Fruit fly (Drosophila melanogaster) whole organism, embryonic: ENCODE measurements around the gene frj.
A peak's percentile ranks its signal among the peaks of the same experiment; 100 is the strongest.

ENCODE experiments used
- B-H2 ChIP-seq: fragments of 200-800 bp; sonication (Bioruptor generic); optimal IDR thresholded peaks from 2 replicates; lab custom pipeline; 2018; ENCODE audit warnings: missing biosample characterization, mild to moderate bottlenecking, missing genetic modification characterization
- CG10959 ChIP-seq: fragments of 200-800 bp; sonication (Bioruptor generic); IDR thresholded peaks from 2 replicates; pipeline ENCODE4 v1.3.6; 2022; ENCODE audit warnings: missing biosample characterization, missing genetic modification characterization
- CG1529 ChIP-seq: fragments of 200-800 bp; sonication (Bioruptor generic); optimal IDR thresholded peaks from 3 replicates; lab custom pipeline; 2018; ENCODE audit warnings: missing biosample characterization, missing genetic modification characterization
- CG15601 ChIP-seq: fragments of 200-800 bp; sonication (Bioruptor generic); optimal IDR thresholded peaks from 3 replicates; lab custom pipeline; 2019; ENCODE audit warnings: missing biosample characterization, mild to moderate bottlenecking, missing genetic modification characterization, moderate library complexity
- CG16863 ChIP-seq: fragments of 200-800 bp; sonication (Bioruptor generic); optimal IDR thresholded peaks from 3 replicates; lab custom pipeline; 2016; ENCODE audit warnings: missing biosample characterization, missing genetic modification characterization
- CG17328 ChIP-seq: fragments of 200-800 bp; sonication (Bioruptor generic); IDR thresholded peaks from 2 replicates; pipeline ENCODE4 v1.3.6; 2022; ENCODE audit warnings: missing biosample characterization, missing genetic modification characterization
- CG17802 ChIP-seq: fragments of 200-800 bp; sonication (Bioruptor generic); optimal IDR thresholded peaks from 2 replicates; lab custom pipeline; 2018; ENCODE audit warnings: missing biosample characterization, mild to moderate bottlenecking, missing genetic modification characterization, moderate library complexity
- CG2889 ChIP-seq: fragments of 200-800 bp; sonication (Bioruptor generic); IDR thresholded peaks from 3 replicates; pipeline ENCODE4 v1.3.6; 2022; ENCODE audit warnings: missing biosample characterization, missing genetic modification characterization
- CG30020 ChIP-seq: fragments of 200-800 bp; optimal IDR thresholded peaks from 2 replicates; lab custom pipeline; 2019; ENCODE audit warnings: missing biosample characterization, mild to moderate bottlenecking, missing genetic modification characterization, moderate library complexity
- CG34422 ChIP-seq: fragments of 200-800 bp; sonication (Bioruptor generic); IDR thresholded peaks from 3 replicates; pipeline ENCODE4 v1.3.6; 2022; ENCODE audit warnings: missing biosample characterization, missing genetic modification characterization
- CG4424 ChIP-seq: fragments of 200-800 bp; sonication (Bioruptor generic); optimal IDR thresholded peaks from 3 replicates; lab custom pipeline; 2016; ENCODE audit warnings: missing biosample characterization, missing genetic modification characterization
- CG6689 ChIP-seq: fragments of 200-800 bp; sonication (Bioruptor generic); IDR thresholded peaks from 2 replicates; pipeline ENCODE4 v1.3.6; 2022; ENCODE audit warnings: missing biosample characterization, missing genetic modification characterization
- CG6765 ChIP-seq: fragments of 200-800 bp; sonication (Bioruptor generic); optimal IDR thresholded peaks from 3 replicates; lab custom pipeline; 2017; ENCODE audit warnings: missing biosample characterization, mild to moderate bottlenecking, missing genetic modification characterization
- CG8359 ChIP-seq: fragments of 200-800 bp; sonication (Bioruptor generic); optimal IDR thresholded peaks from 2 replicates; lab custom pipeline; 2017; ENCODE audit warnings: missing biosample characterization, mild to moderate bottlenecking, missing genetic modification characterization, borderline replicate concordance
- CG9215 ChIP-seq: fragments of 200-800 bp; sonication (Bioruptor generic); IDR thresholded peaks from 2 replicates; pipeline ENCODE4 v1.3.6; 2022; ENCODE audit warnings: missing biosample characterization, missing genetic modification characterization
- CoRest ChIP-seq: fragments of 200-800 bp; sonication (Bioruptor generic); optimal IDR thresholded peaks from 3 replicates; lab custom pipeline; 2018; ENCODE audit warnings: missing biosample characterization, mild to moderate bottlenecking, missing genetic modification characterization, moderate library complexity
- Dad ChIP-seq: fragments of 200-800 bp; sonication (Bioruptor generic); optimal IDR thresholded peaks from 3 replicates; lab custom pipeline; 2016; ENCODE audit warnings: missing biosample characterization, missing genetic modification characterization
- Dek ChIP-seq: fragments of 200-800 bp; sonication (Bioruptor generic); optimal IDR thresholded peaks from 3 replicates; lab custom pipeline; 2019; ENCODE audit warnings: missing biosample characterization, mild to moderate bottlenecking, missing genetic modification characterization, moderate library complexity
- Dfd ChIP-seq, 2 experiments: fragments of >200 bp; optimal IDR thresholded peaks; 2 replicates each; lab custom pipeline; 2017; ENCODE audit warnings: missing biosample characterization in 2 of 2, missing genetic modification characterization in 2 of 2
- Dip3 ChIP-seq: fragments of 200-800 bp; sonication (Bioruptor generic); optimal IDR thresholded peaks from 3 replicates; lab custom pipeline; 2016; ENCODE audit warnings: missing biosample characterization, missing genetic modification characterization
- Dref ChIP-seq: fragments of 200-800 bp; sonication (Bioruptor generic); IDR thresholded peaks from 2 replicates; pipeline ENCODE4 v1.3.6; 2022; ENCODE audit warnings: missing biosample characterization, missing genetic modification characterization
- Elba2 ChIP-seq: fragments of 200-800 bp; sonication (Bioruptor generic); optimal IDR thresholded peaks from 3 replicates; lab custom pipeline; 2016; ENCODE audit warnings: missing biosample characterization, missing genetic modification characterization
- Ets65A ChIP-seq: fragments of 200-800 bp; sonication (Bioruptor generic); peaks from one replicate; lab custom pipeline; 2016; ENCODE audit warnings: missing biosample characterization, missing genetic modification characterization
- HLH3B ChIP-seq: fragments of 200-800 bp; sonication (Bioruptor generic); IDR thresholded peaks from 2 replicates; pipeline ENCODE4 v1.3.6; 2022; ENCODE audit warnings: missing biosample characterization, missing genetic modification characterization
- HmgZ ChIP-seq: fragments of 200-800 bp; sonication (Bioruptor generic); optimal IDR thresholded peaks from 2 replicates; lab custom pipeline; 2018; ENCODE audit warnings: missing biosample characterization, mild to moderate bottlenecking, missing genetic modification characterization
- Hsf ChIP-seq: fragments of 200-800 bp; sonication (Bioruptor generic); optimal IDR thresholded peaks from 3 replicates; lab custom pipeline; 2016; ENCODE audit warnings: missing biosample characterization, missing genetic modification characterization
- Max ChIP-seq: fragments of 200-800 bp; sonication (Bioruptor generic); optimal IDR thresholded peaks from 2 replicates; lab custom pipeline; 2016; ENCODE audit warnings: missing biosample characterization, mild to moderate bottlenecking, missing genetic modification characterization
- NC2α ChIP-seq: fragments of 200-800 bp; sonication (Bioruptor generic); optimal IDR thresholded peaks from 2 replicates; lab custom pipeline; 2016; ENCODE audit warnings: missing biosample characterization, missing genetic modification characterization
- NFAT ChIP-seq: fragments of 200-800 bp; sonication (Bioruptor generic); IDR thresholded peaks from 2 replicates; pipeline ENCODE4 v1.3.6; 2022; ENCODE audit warnings: missing biosample characterization, missing genetic modification characterization
- Nf-YB ChIP-seq: fragments of 200-800 bp; sonication (Bioruptor generic); optimal IDR thresholded peaks from 3 replicates; lab custom pipeline; 2019; ENCODE audit warnings: missing biosample characterization, mild to moderate bottlenecking, missing genetic modification characterization, moderate library complexity
- Oaz ChIP-seq: fragments of 200-800 bp; sonication (Bioruptor generic); IDR thresholded peaks from 2 replicates; pipeline ENCODE4 v1.3.6; 2022; ENCODE audit warnings: missing biosample characterization, missing genetic modification characterization
- Tbp ChIP-seq: fragments of >200 bp; optimal IDR thresholded peaks from 2 replicates; lab custom pipeline; 2018; ENCODE audit warnings: missing biosample characterization, missing genetic modification characterization
- ara ChIP-seq: fragments of 200-800 bp; sonication (Bioruptor generic); IDR thresholded peaks from 2 replicates; pipeline ENCODE4 v1.3.6; 2022; ENCODE audit warnings: missing biosample characterization, missing genetic modification characterization
- bbx ChIP-seq: fragments of 200-800 bp; sonication (Bioruptor generic); IDR thresholded peaks from 2 replicates; pipeline ENCODE4 v1.3.6; 2022; ENCODE audit warnings: missing biosample characterization, missing genetic modification characterization; ENCODE audit not compliant: partially characterized antibody
- bigmax ChIP-seq: fragments of 200-800 bp; sonication (Bioruptor generic); optimal IDR thresholded peaks from 2 replicates; lab custom pipeline; 2018; ENCODE audit warnings: missing biosample characterization, mild to moderate bottlenecking, missing genetic modification characterization
- br ChIP-seq: fragments of >200 bp; optimal IDR thresholded peaks from 2 replicates; lab custom pipeline; 2017
- cato ChIP-seq: fragments of 200-800 bp; sonication (Bioruptor generic); optimal IDR thresholded peaks from 2 replicates; lab custom pipeline; 2016; ENCODE audit warnings: missing biosample characterization, missing genetic modification characterization, borderline replicate concordance
- da ChIP-seq: fragments of 200-800 bp; sonication (Bioruptor generic); optimal IDR thresholded peaks from 2 replicates; lab custom pipeline; 2016; ENCODE audit warnings: missing biosample characterization, missing genetic modification characterization
- esg ChIP-seq: fragments of 200-800 bp; sonication (Bioruptor generic); conservative IDR thresholded peaks from 2 replicates; pipeline ENCODE4 v1.3.6; 2022; ENCODE audit warnings: missing biosample characterization, missing genetic modification characterization
- ftz-f1 ChIP-seq: fragments of 200-800 bp; sonication (Bioruptor generic); optimal IDR thresholded peaks from 2 replicates; lab custom pipeline; 2016; ENCODE audit warnings: missing biosample characterization, missing genetic modification characterization
- inv ChIP-seq: fragments of 200-800 bp; sonication (Bioruptor generic); IDR thresholded peaks from 2 replicates; pipeline ENCODE4 v1.3.6; 2022; ENCODE audit warnings: missing biosample characterization, missing genetic modification characterization; ENCODE audit not compliant: partially characterized antibody
- lola ChIP-seq, 3 experiments: fragments of >200 bp in 2 of 3; fragments of 200-800 bp in 1 of 3; sonication (Bioruptor generic) in 1 of 3; optimal IDR thresholded peaks; 2 replicates each; lab custom pipeline; 2017 to 2019; ENCODE audit warnings: missing biosample characterization in 3 of 3, missing genetic modification characterization in 3 of 3, mild to moderate bottlenecking in 1 of 3, moderate library complexity in 1 of 3
- maf-S ChIP-seq: fragments of 200-800 bp; sonication (Bioruptor generic); optimal IDR thresholded peaks from 2 replicates; lab custom pipeline; 2016; ENCODE audit warnings: missing biosample characterization, missing genetic modification characterization
- mirr ChIP-seq: fragments of 200-800 bp; sonication (Bioruptor generic); optimal IDR thresholded peaks from 3 replicates; lab custom pipeline; 2018; ENCODE audit warnings: missing biosample characterization, mild to moderate bottlenecking, missing genetic modification characterization
- pita ChIP-seq: fragments of 200-800 bp; sonication (Bioruptor generic); optimal IDR thresholded peaks from 2 replicates; lab custom pipeline; 2017; ENCODE audit warnings: missing biosample characterization, mild to moderate bottlenecking, missing genetic modification characterization
- pzg ChIP-seq: fragments of 200-800 bp; sonication (Bioruptor generic); optimal IDR thresholded peaks from 3 replicates; lab custom pipeline; 2018; ENCODE audit warnings: missing biosample characterization, mild to moderate bottlenecking, missing genetic modification characterization, moderate library complexity
- repo ChIP-seq: fragments of 200-800 bp; sonication (Bioruptor generic); optimal IDR thresholded peaks from 2 replicates; lab custom pipeline; 2016; ENCODE audit warnings: missing biosample characterization, missing genetic modification characterization
- run ChIP-seq: fragments of 200-800 bp; sonication (Bioruptor generic); optimal IDR thresholded peaks from 3 replicates; lab custom pipeline; 2018; ENCODE audit warnings: missing biosample characterization, mild to moderate bottlenecking, missing genetic modification characterization
- slbo ChIP-seq: fragments of 200-800 bp; sonication (Bioruptor generic); IDR thresholded peaks from 2 replicates; pipeline ENCODE4 v1.3.6; 2022; ENCODE audit warnings: missing biosample characterization, missing genetic modification characterization
- sna ChIP-seq: fragments of 200-800 bp; sonication (Bioruptor generic); IDR thresholded peaks from 2 replicates; pipeline ENCODE4 v1.3.6; 2022; ENCODE audit warnings: missing biosample characterization, missing genetic modification characterization; ENCODE audit not compliant: partially characterized antibody
- unc-4 ChIP-seq: fragments of 200-800 bp; sonication (Bioruptor generic); IDR thresholded peaks from 2 replicates; pipeline ENCODE4 v1.3.6; 2022; ENCODE audit warnings: missing biosample characterization, missing genetic modification characterization; ENCODE audit not compliant: partially characterized antibody
- vvl ChIP-seq: fragments of 200-800 bp; sonication (Bioruptor generic); IDR thresholded peaks from 2 replicates; pipeline ENCODE4 v1.3.6; 2022; ENCODE audit warnings: missing biosample characterization, missing genetic modification characterization

frj gene

dm6 chr2L:6488676-6489140, 32.9 kb downstream of the frj start, which contains the start of the genes KFase and epsilonCOP (continued):
- TF ChIP-seq slbo (GFP tag; lab: Robert Waterston, UW), result peak; percentile 65
- TF ChIP-seq Ets65A (GFP tag; lab: Kevin White, UChicago), result peak; percentile 95
- peak; percentile 62; the same call in 1 of the 2 replicates for TF ChIP-seq bbx (GFP tag; lab: Robert Waterston, UW)
- TF ChIP-seq Dip3 (GFP tag; lab: Kevin White, UChicago), result peak; percentile 71
- TF ChIP-seq da (GFP tag; lab: Kevin White, UChicago), result no peak
- peak; percentile 39 for TF ChIP-seq B-H2 (GFP tag; lab: Kevin White, UChicago)
- TF ChIP-seq CG30020 (tag; lab: Kevin White, UChicago), result peak; percentile 64
- TF ChIP-seq NC2α (GFP tag; lab: Kevin White, UChicago), result no peak
- TF ChIP-seq Oaz (GFP tag; lab: Robert Waterston, UW), result no peak
- no peak for TF ChIP-seq run (tag; lab: Kevin White, UChicago)
- no peak for TF ChIP-seq br (lab: Kevin White, UChicago)
- no peak for TF ChIP-seq CG1529
- no peak for TF ChIP-seq Tbp (GFP tag; lab: Kevin White, UChicago)
- no peak for TF ChIP-seq repo (GFP tag; lab: Kevin White, UChicago)
- no peak for TF ChIP-seq ara (GFP tag; lab: Robert Waterston, UW)
- TF ChIP-seq Dfd (GFP tag; optimal IDR thresholded peaks at IDR 0.05; lab: Kevin White, UChicago), result no peak
- peak; percentile 52 for TF ChIP-seq maf-S (GFP tag; lab: Kevin White, UChicago)
- peak; percentile 62 for TF ChIP-seq pzg (GFP tag; lab: Kevin White, UChicago)
- TF ChIP-seq ftz-f1 (GFP tag; lab: Kevin White, UChicago), result no peak
- TF ChIP-seq bigmax (GFP tag; lab: Kevin White, UChicago), result no peak
- no peak for TF ChIP-seq CG8359 (GFP tag; lab: Kevin White, UChicago)
- peak; percentile 71 for TF ChIP-seq Hsf
- no peak for TF ChIP-seq esg
- TF ChIP-seq vvl (GFP tag; lab: Robert Waterston, UW), result peak; percentile 67
- TF ChIP-seq HmgZ (tag; lab: Kevin White, UChicago), result peak; percentile 45
- peak; percentile 47 for TF ChIP-seq CG4424 (GFP tag; lab: Kevin White, UChicago)
- TF ChIP-seq Dad, result peak; percentile 50
- peak; percentile 75 for TF ChIP-seq unc-4
- TF ChIP-seq CG2889, result no peak
- TF ChIP-seq CG10959 (GFP tag; lab: Robert Waterston, UW), result no peak
- peak; percentile 61 for TF ChIP-seq inv (GFP tag; lab: Robert Waterston, UW)
- TF ChIP-seq CG6765 (GFP tag; lab: Kevin White, UChicago), result peak; percentile 41
- TF ChIP-seq CoRest (tag; lab: Kevin White, UChicago), result peak; percentile 80
- no peak for TF ChIP-seq HLH3B (GFP tag; lab: Robert Waterston, UW)
- TF ChIP-seq lola (GFP tag; optimal IDR thresholded peaks at IDR 0.05; lab: Kevin White, UChicago), result peak in 1 of 3 experiments; percentile 38
- peak; percentile 73 for TF ChIP-seq CG9215 (GFP tag; lab: Robert Waterston, UW)
- no peak for TF ChIP-seq cato (GFP tag; lab: Kevin White, UChicago)
- peak; percentile 86 for TF ChIP-seq sna (GFP tag; lab: Robert Waterston, UW)
- no peak for TF ChIP-seq CG6689 (GFP tag; lab: Robert Waterston, UW)
- no peak for TF ChIP-seq Max (GFP tag; lab: Kevin White, UChicago)
- TF ChIP-seq CG15601 (tag; lab: Kevin White, UChicago), result peak; percentile 49
- TF ChIP-seq Nf-YB (GFP tag; lab: Kevin White, UChicago), result peak; percentile 33
- no peak for TF ChIP-seq pita (GFP tag; lab: Kevin White, UChicago)
- peak; percentile 21 for TF ChIP-seq mirr (GFP tag; lab: Kevin White, UChicago)
- 0 out of 3 replicates have a peak, but pooled peaks have one; percentile 28 for TF ChIP-seq CG34422
- TF ChIP-seq Dek, result peak; percentile 57
- peak; percentile 4 for TF ChIP-seq Elba2 (GFP tag; lab: Kevin White, UChicago)
- TF ChIP-seq CG17328 (GFP tag; lab: Robert Waterston, UW), result peak; percentile 26; the same call in 1 of the 2 replicates
- TF ChIP-seq CG16863 (GFP tag; lab: Kevin White, UChicago), result peak; percentile 45
- TF ChIP-seq Dref (GFP tag; lab: Robert Waterston, UW), result peak; percentile 85
- TF ChIP-seq CG17802 (tag; lab: Kevin White, UChicago), result no peak
- no peak for TF ChIP-seq NFAT
